Fruit fly (Drosophila melanogaster) S2 (cell line): ENCODE data around the gene CG10348.

ENCODE experiments used
- CG8478 ChIP-seq: fragments of >200 bp; optimal IDR thresholded peaks from 2 replicates; lab custom pipeline; 2018
- CTCF ChIP-seq, 2 experiments: fragments of >200 bp; optimal IDR thresholded peaks; 2 replicates each; lab custom pipeline; 2018

- no peak for TF ChIP-seq CTCF (optimal IDR thresholded peaks at IDR 0.05; lab: Kevin White, UChicago)
- no peak for TF ChIP-seq CG8478 (lab: Kevin White, UChicago)
Measured at dm6 chr2L:18664707-18665550, 67.4 kb downstream of the CG10348 start.
